Fruit fly (Drosophila melanogaster) whole organism, adult: ENCODE measurements around the gene CG13640.
A peak's percentile ranks its signal among the peaks of the same experiment; 100 is the strongest.

ENCODE experiments used
- CG11617 ChIP-seq: fragments of 200-800 bp; sonication (Bioruptor generic); optimal IDR thresholded peaks from 2 replicates; lab custom pipeline; 2017; ENCODE audit warnings: mild to moderate bottlenecking, missing biosample characterization, missing genetic modification reagents, missing genetic modification characterization
- CG12768 ChIP-seq: fragments of 200-800 bp; sonication (Bioruptor generic); optimal IDR thresholded peaks from 2 replicates; lab custom pipeline; 2017; ENCODE audit warnings: missing biosample characterization, missing genetic modification characterization, mild to moderate bottlenecking, moderate library complexity, missing genetic modification reagents
- CG33017 ChIP-seq: fragments of 200-800 bp; sonication (Bioruptor generic); optimal IDR thresholded peaks from 2 replicates; lab custom pipeline; 2018; ENCODE audit warnings: missing biosample characterization, mild to moderate bottlenecking, missing genetic modification characterization, moderate library complexity
- CG7045 ChIP-seq: fragments of 200-800 bp; sonication (Bioruptor generic); optimal IDR thresholded peaks from 2 replicates; lab custom pipeline; 2017; ENCODE audit warnings: missing biosample characterization, mild to moderate bottlenecking, missing genetic modification characterization
- CG7101 ChIP-seq: fragments of 200-800 bp; sonication (Bioruptor generic); optimal IDR thresholded peaks from 2 replicates; lab custom pipeline; 2018; ENCODE audit warnings: missing biosample characterization, mild to moderate bottlenecking, missing genetic modification characterization, moderate library complexity
- Crg-1 ChIP-seq: fragments of 200-800 bp; sonication (Bioruptor generic); optimal IDR thresholded peaks from 2 replicates; lab custom pipeline; 2016; ENCODE audit warnings: missing biosample characterization, missing genetic modification characterization
- Hr96 ChIP-seq: fragments of 200-800 bp; sonication (Bioruptor generic); optimal IDR thresholded peaks from 2 replicates; lab custom pipeline; 2016; ENCODE audit warnings: missing biosample characterization, missing genetic modification characterization
- bab1 ChIP-seq: fragments of 200-800 bp; sonication (Bioruptor generic); optimal IDR thresholded peaks from 3 replicates; lab custom pipeline; 2019; ENCODE audit warnings: missing biosample characterization, mild to moderate bottlenecking, missing genetic modification characterization, moderate library complexity
- cic ChIP-seq: fragments of 200-800 bp; sonication (Bioruptor generic); optimal IDR thresholded peaks from 2 replicates; lab custom pipeline; 2017; ENCODE audit warnings: missing biosample characterization, mild to moderate bottlenecking, missing genetic modification characterization, moderate library complexity
- cnc ChIP-seq, 2 experiments: fragments of >200 bp; optimal IDR thresholded peaks; 2 replicates each; lab custom pipeline; 2017
- pad ChIP-seq: fragments of 200-800 bp; sonication (Bioruptor generic); optimal IDR thresholded peaks from 3 replicates; lab custom pipeline; 2017; ENCODE audit warnings: missing biosample characterization, missing genetic modification characterization, mild to moderate bottlenecking, moderate library complexity, missing genetic modification reagents
- tj ChIP-seq: fragments of 200-800 bp; sonication (Bioruptor generic); optimal IDR thresholded peaks from 3 replicates; lab custom pipeline; 2017; ENCODE audit warnings: missing biosample characterization, mild to moderate bottlenecking, missing genetic modification characterization, moderate library complexity
- toe ChIP-seq: fragments of 200-800 bp; sonication (Bioruptor generic); optimal IDR thresholded peaks from 2 replicates; lab custom pipeline; 2016; ENCODE audit warnings: missing biosample characterization, missing genetic modification characterization

The CG13640 gene

dm6 chr3R:24812987-24813636 is 48.9 kb downstream of the CG13640 start:
- TF ChIP-seq tj (GFP tag; lab: Kevin White, UChicago), result peak; percentile 24
- no peak for TF ChIP-seq toe (GFP tag; lab: Kevin White, UChicago)

dm6 chr3R:24812394-24812793 is 49.6 kb downstream of the CG13640 start:
- TF ChIP-seq CG7101 (tag; lab: Kevin White, UChicago) (no peak), Crg-1 (GFP tag; lab: Kevin White, UChicago) (no peak), CG7045 (no peak), bab1 (GFP tag; lab: Kevin White, UChicago) (no peak), pad (GFP tag; lab: Kevin White, UChicago) (no peak), cnc (optimal IDR thresholded peaks at IDR 0.05; lab: Kevin White, UChicago) (no peak), cic (no peak), CG11617 (GFP tag; lab: Kevin White, UChicago) (no peak), Hr96 (GFP tag; lab: Kevin White, UChicago) (no peak), CG33017 (tag; lab: Kevin White, UChicago) (no peak), CG12768 (GFP tag; lab: Kevin White, UChicago) (no peak)
